Fruit fly (Drosophila melanogaster) whole organism, prepupa: Measurements from ENCODE around the gene Pcd.

ENCODE experiments used
- Blimp-1 ChIP-seq: fragments of 200-800 bp; sonication (Bioruptor generic); optimal IDR thresholded peaks from 3 replicates; lab custom pipeline; 2017; ENCODE audit warnings: missing biosample characterization, missing genetic modification characterization, mild to moderate bottlenecking, moderate library complexity, missing genetic modification reagents
- CG10669 ChIP-seq: fragments of 200-800 bp; sonication (Bioruptor generic); optimal IDR thresholded peaks from 3 replicates; lab custom pipeline; 2018; ENCODE audit warnings: missing biosample characterization, mild to moderate bottlenecking, missing genetic modification characterization, moderate library complexity
- CG11294 ChIP-seq: fragments of 200-800 bp; sonication (Bioruptor generic); IDR thresholded peaks from 2 replicates; pipeline ENCODE4 v1.3.6; 2022; ENCODE audit warnings: missing biosample characterization, missing genetic modification characterization
- CG11762 ChIP-seq: fragments of 200-800 bp; sonication (Bioruptor generic); optimal IDR thresholded peaks from 3 replicates; lab custom pipeline; 2016; ENCODE audit warnings: missing biosample characterization, missing genetic modification characterization; ENCODE audit not compliant: insufficient read depth
- CG15336 ChIP-seq: fragments of 200-800 bp; sonication (Bioruptor generic); IDR thresholded peaks from 2 replicates; pipeline ENCODE4 v1.3.6; 2022; ENCODE audit warnings: missing biosample characterization, missing genetic modification characterization
- CG1621 ChIP-seq: fragments of 200-800 bp; sonication (Bioruptor generic); optimal IDR thresholded peaks from 3 replicates; lab custom pipeline; 2018; ENCODE audit warnings: missing biosample characterization, mild to moderate bottlenecking, missing genetic modification characterization
- CG16779 ChIP-seq: fragments of 200-800 bp; sonication (Bioruptor generic); optimal IDR thresholded peaks from 3 replicates; lab custom pipeline; 2017; ENCODE audit warnings: missing biosample characterization, mild to moderate bottlenecking, missing genetic modification characterization
- CG3032 ChIP-seq: fragments of 200-800 bp; optimal IDR thresholded peaks from 2 replicates; lab custom pipeline; 2019; ENCODE audit warnings: missing biosample characterization, mild to moderate bottlenecking, missing genetic modification characterization, moderate library complexity
- CG31627 ChIP-seq: fragments of 200-800 bp; sonication (Bioruptor generic); optimal IDR thresholded peaks from 3 replicates; lab custom pipeline; 2016; ENCODE audit warnings: missing biosample characterization, missing genetic modification characterization
- CG32006 ChIP-seq: fragments of 200-800 bp; sonication (Bioruptor generic); optimal IDR thresholded peaks from 3 replicates; lab custom pipeline; 2017; ENCODE audit warnings: missing biosample characterization, mild to moderate bottlenecking, missing genetic modification characterization
- CG3919 ChIP-seq: fragments of 200-800 bp; sonication (Bioruptor generic); optimal IDR thresholded peaks from 3 replicates; lab custom pipeline; 2016; ENCODE audit warnings: missing biosample characterization, missing genetic modification characterization
- CG4318 ChIP-seq: fragments of 200-800 bp; sonication (Bioruptor generic); optimal IDR thresholded peaks from 3 replicates; lab custom pipeline; 2017; ENCODE audit warnings: missing biosample characterization, mild to moderate bottlenecking, missing genetic modification characterization
- CG6163 ChIP-seq: fragments of 200-800 bp; sonication (Bioruptor generic); IDR thresholded peaks from 3 replicates; pipeline ENCODE4 v1.3.6; 2022; ENCODE audit warnings: missing biosample characterization, missing genetic modification characterization
- CG6276 ChIP-seq: fragments of 200-800 bp; sonication (Bioruptor generic); optimal IDR thresholded peaks from 2 replicates; lab custom pipeline; 2017; ENCODE audit warnings: missing biosample characterization, mild to moderate bottlenecking, missing genetic modification characterization
- CG6808 ChIP-seq: fragments of 200-800 bp; sonication (Bioruptor generic); optimal IDR thresholded peaks from 3 replicates; lab custom pipeline; 2017; ENCODE audit warnings: missing biosample characterization, missing genetic modification characterization, mild to moderate bottlenecking, moderate library complexity, missing genetic modification reagents
- CG6854 ChIP-seq: fragments of 200-800 bp; sonication (Bioruptor generic); optimal IDR thresholded peaks from 2 replicates; lab custom pipeline; 2017; ENCODE audit warnings: missing biosample characterization, mild to moderate bottlenecking, missing genetic modification characterization
- CG8119 ChIP-seq: fragments of 200-800 bp; sonication (Bioruptor generic); IDR thresholded peaks from 3 replicates; pipeline ENCODE4 v1.3.6; 2022; ENCODE audit warnings: missing biosample characterization, missing genetic modification characterization
- CG8319 ChIP-seq: fragments of 200-800 bp; sonication (Bioruptor generic); optimal IDR thresholded peaks from 3 replicates; lab custom pipeline; 2016; ENCODE audit warnings: missing biosample characterization, missing genetic modification characterization
- Eip75B ChIP-seq: fragments of 200-800 bp; sonication (Bioruptor generic); optimal IDR thresholded peaks from 3 replicates; lab custom pipeline; 2016; ENCODE audit warnings: missing biosample characterization, missing genetic modification characterization
- Eip78C ChIP-seq: fragments of 200-800 bp; sonication (Bioruptor generic); peaks from one replicate; lab custom pipeline; 2016; ENCODE audit warnings: missing biosample characterization, missing genetic modification characterization
- Eip93F ChIP-seq: fragments of 200-800 bp; sonication (Bioruptor generic); optimal IDR thresholded peaks from 2 replicates; lab custom pipeline; 2016; ENCODE audit warnings: missing biosample characterization, mild to moderate bottlenecking, missing genetic modification characterization
- Ets21C ChIP-seq: fragments of 200-800 bp; sonication (Bioruptor generic); optimal IDR thresholded peaks from 3 replicates; lab custom pipeline; 2016; ENCODE audit warnings: missing biosample characterization, missing genetic modification characterization
- Ets96B ChIP-seq: fragments of 200-800 bp; optimal IDR thresholded peaks from 2 replicates; lab custom pipeline; 2019; ENCODE audit warnings: missing biosample characterization, mild to moderate bottlenecking, missing genetic modification characterization, moderate library complexity
- Gug ChIP-seq: fragments of 200-800 bp; sonication (Bioruptor generic); IDR thresholded peaks from 2 replicates; pipeline ENCODE4 v1.3.6; 2022; ENCODE audit warnings: missing biosample characterization, missing genetic modification characterization
- Hr38 ChIP-seq: sonication (Bioruptor generic); optimal IDR thresholded peaks from 2 replicates; lab custom pipeline; 2016; ENCODE audit warnings: missing biosample characterization, missing genetic modification characterization
- Hr39 ChIP-seq: fragments of 200-800 bp; sonication (Bioruptor generic); optimal IDR thresholded peaks from 2 replicates; lab custom pipeline; 2016; ENCODE audit warnings: missing biosample characterization, missing genetic modification characterization
- Hr4 ChIP-seq: fragments of 200-800 bp; sonication (Bioruptor generic); optimal IDR thresholded peaks from 3 replicates; lab custom pipeline; 2016; ENCODE audit warnings: missing biosample characterization, missing genetic modification characterization
- Lpt ChIP-seq: fragments of 200-800 bp; sonication (Bioruptor generic); optimal IDR thresholded peaks from 3 replicates; lab custom pipeline; 2016; ENCODE audit warnings: missing biosample characterization, missing genetic modification characterization
- Met ChIP-seq: fragments of 200-800 bp; sonication (Bioruptor generic); optimal IDR thresholded peaks from 3 replicates; lab custom pipeline; 2016; ENCODE audit warnings: missing biosample characterization, missing genetic modification characterization
- OdsH ChIP-seq: fragments of 200-800 bp; sonication (Bioruptor generic); optimal IDR thresholded peaks from 3 replicates; lab custom pipeline; 2016; ENCODE audit warnings: missing biosample characterization, missing genetic modification characterization
- Smox ChIP-seq: fragments of 200-800 bp; sonication (Bioruptor generic); optimal IDR thresholded peaks from 3 replicates; lab custom pipeline; 2016; ENCODE audit warnings: missing biosample characterization, missing genetic modification characterization
- Sox102F ChIP-seq: fragments of 200-800 bp; sonication (Bioruptor generic); optimal IDR thresholded peaks from 2 replicates; lab custom pipeline; 2016; ENCODE audit warnings: missing biosample characterization, mild to moderate bottlenecking, missing genetic modification characterization
- Sox14 ChIP-seq: fragments of 200-800 bp; sonication (Bioruptor generic); optimal IDR thresholded peaks from 3 replicates; lab custom pipeline; 2016; ENCODE audit warnings: missing biosample characterization, missing genetic modification characterization
- acj6 ChIP-seq: fragments of 200-800 bp; sonication (Bioruptor generic); optimal IDR thresholded peaks from 3 replicates; lab custom pipeline; 2016; ENCODE audit warnings: missing biosample characterization, missing genetic modification characterization
- cyc ChIP-seq: fragments of 200-800 bp; sonication (Bioruptor generic); optimal IDR thresholded peaks from 3 replicates; lab custom pipeline; 2016; ENCODE audit warnings: missing biosample characterization, missing genetic modification characterization
- dac ChIP-seq: fragments of 200-800 bp; sonication (Bioruptor generic); optimal IDR thresholded peaks from 2 replicates; lab custom pipeline; 2017; ENCODE audit warnings: missing biosample characterization, mild to moderate bottlenecking, missing genetic modification characterization
- eg ChIP-seq: fragments of 200-800 bp; sonication (Bioruptor generic); IDR thresholded peaks from 3 replicates; pipeline ENCODE4 v1.3.6; 2022; ENCODE audit warnings: missing biosample characterization, missing genetic modification characterization
- esn ChIP-seq: fragments of 200-800 bp; sonication (Bioruptor generic); optimal IDR thresholded peaks from 2 replicates; lab custom pipeline; 2016; ENCODE audit warnings: missing biosample characterization, mild to moderate bottlenecking, missing genetic modification characterization, moderate library complexity
- fd85E ChIP-seq: fragments of 200-800 bp; sonication (Bioruptor generic); optimal IDR thresholded peaks from 3 replicates; lab custom pipeline; 2016; ENCODE audit warnings: missing biosample characterization, missing genetic modification characterization
- fkh ChIP-seq: fragments of 200-800 bp; sonication (Bioruptor generic); optimal IDR thresholded peaks from 3 replicates; lab custom pipeline; 2017; ENCODE audit warnings: missing biosample characterization, mild to moderate bottlenecking, missing genetic modification characterization, moderate library complexity
- lz ChIP-seq: fragments of 200-800 bp; sonication (Bioruptor generic); optimal IDR thresholded peaks from 3 replicates; lab custom pipeline; 2016; ENCODE audit warnings: missing biosample characterization, missing genetic modification characterization
- salr ChIP-seq, 2 experiments: fragments of 200-800 bp; sonication (Bioruptor generic); optimal IDR thresholded peaks; 3 replicates each; lab custom pipeline; 2016 to 2018; ENCODE audit warnings: missing biosample characterization in 2 of 2, missing genetic modification characterization in 2 of 2, mild to moderate bottlenecking in 1 of 2
- spab ChIP-seq: fragments of 200-800 bp; sonication (Bioruptor generic); optimal IDR thresholded peaks from 2 replicates; lab custom pipeline; 2017; ENCODE audit warnings: missing biosample characterization, mild to moderate bottlenecking, missing genetic modification characterization, missing genetic modification reagents
- ss ChIP-seq, 2 experiments: fragments of 200-800 bp; sonication (Bioruptor generic); optimal IDR thresholded peaks; 2 replicates in 1 of 2; 3 replicates in 1 of 2; lab custom pipeline; 2017 to 2018; ENCODE audit warnings: mild to moderate bottlenecking in 2 of 2, missing biosample characterization in 2 of 2, missing genetic modification characterization in 2 of 2, moderate library complexity in 1 of 2
- svp ChIP-seq: fragments of 200-800 bp; sonication (Bioruptor generic); peaks from one replicate; lab custom pipeline; 2016; ENCODE audit warnings: missing biosample characterization, missing genetic modification characterization
- topi ChIP-seq: fragments of 200-800 bp; sonication (Bioruptor generic); optimal IDR thresholded peaks from 3 replicates; lab custom pipeline; 2016; ENCODE audit warnings: missing biosample characterization, missing genetic modification characterization

Gene Pcd

DNA sequence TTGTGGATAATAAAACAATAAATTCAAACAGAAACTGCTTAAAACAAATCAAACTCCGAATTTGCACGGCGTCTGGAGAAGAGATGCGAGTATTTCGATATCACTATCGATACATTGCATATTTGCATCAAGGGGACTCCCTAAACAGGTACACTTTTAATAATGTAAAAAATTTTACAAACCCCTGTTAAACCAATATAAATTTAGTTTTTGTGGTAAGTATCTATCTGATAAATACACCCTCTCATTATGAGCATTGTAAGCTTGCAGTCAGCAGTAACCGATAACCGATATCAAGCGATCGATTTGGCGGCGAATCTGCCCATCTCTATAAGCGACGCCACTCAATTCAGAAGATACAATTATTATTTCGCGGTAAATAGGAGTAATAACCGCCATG, 47.6 kb upstream of the Pcd start, which contains the start of the genes Bub3 and Cap-D2 (continued):
- TF ChIP-seq CG10669 (GFP tag; lab: Kevin White, UChicago) (no peak), Eip75B (GFP tag; lab: Kevin White, UChicago) (no peak), CG6808 (GFP tag; lab: Kevin White, UChicago) (no peak), Sox102F (GFP tag; lab: Kevin White, UChicago) (peak; percentile 41), Gug (GFP tag; lab: Robert Waterston, UW) (peak; percentile 60), Eip78C (GFP tag; lab: Kevin White, UChicago) (peak; percentile 84), dac (GFP tag; lab: Kevin White, UChicago) (no peak), CG32006 (peak; percentile 59), Met (peak; percentile 66), Ets96B (tag; lab: Kevin White, UChicago) (peak; percentile 63), esn (peak; percentile 76), ss (GFP tag; optimal IDR thresholded peaks at IDR 0.05; lab: Kevin White, UChicago) (no peak), Hr4 (GFP tag; lab: Kevin White, UChicago) (peak; percentile 74), CG6276 (no peak), cyc (GFP tag; lab: Kevin White, UChicago) (peak; percentile 73), CG1621 (tag; lab: Kevin White, UChicago) (peak; percentile 41), Eip93F (GFP tag; lab: Kevin White, UChicago) (peak; percentile 30), OdsH (peak; percentile 75)

DNA sequence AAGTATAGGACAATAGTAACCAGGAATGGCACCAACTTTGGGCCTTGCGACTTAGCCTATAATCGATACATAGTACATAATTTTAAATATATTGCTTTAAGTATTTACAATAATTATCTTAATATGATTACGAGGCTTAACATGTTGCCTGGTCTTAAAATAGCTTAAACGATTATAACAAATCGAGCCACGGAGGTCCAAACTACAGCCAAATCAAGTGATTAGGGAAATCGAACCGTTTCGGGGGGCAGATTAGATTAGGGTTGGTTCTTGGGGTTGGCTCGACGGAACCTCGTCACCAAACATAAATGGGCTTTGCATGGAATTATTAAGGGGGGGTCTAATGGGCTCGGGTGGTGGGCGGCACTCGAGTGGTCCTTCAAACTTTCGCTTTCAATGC, 41.7 kb upstream of the Pcd start:
- TF ChIP-seq CG16779 (tag; lab: Kevin White, UChicago) (no peak), fd85E (GFP tag; lab: Kevin White, UChicago) (no peak), Blimp-1 (GFP tag; lab: Kevin White, UChicago) (no peak), CG3032 (no peak), Lpt (no peak)

DNA sequence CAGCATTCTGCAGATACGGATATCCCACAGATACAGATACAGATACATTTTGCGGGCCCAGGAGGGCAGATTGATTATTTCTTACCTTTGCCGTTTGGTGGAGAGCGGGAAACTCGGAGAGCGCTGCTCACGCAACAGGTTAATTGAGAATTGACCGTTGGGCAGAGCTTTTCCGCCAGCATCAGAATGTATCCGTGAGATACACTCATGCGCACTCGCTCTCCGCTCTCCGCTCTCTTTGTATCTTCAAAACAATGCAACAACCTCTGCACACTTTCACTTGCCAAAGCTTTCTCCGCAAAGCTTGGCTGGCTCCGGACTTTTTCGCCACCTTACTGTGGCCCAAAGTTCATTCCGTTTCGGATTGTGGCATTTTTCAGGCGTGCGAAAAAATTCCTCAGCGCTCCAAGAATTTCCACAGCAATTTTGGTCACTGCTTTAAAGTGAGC, 40.8 kb upstream of the Pcd start, which contains the start of the genes CG7582 and Gycalpha99B:
CG7582 (minus strand) TSS at position 127 of the 449 bp plus-strand sequence.
Gycalpha99B (plus strand) TSS at position 352 of the 449 bp plus-strand sequence.
- peak; percentile 73 for TF ChIP-seq CG15336
- TF ChIP-seq dac (GFP tag; lab: Kevin White, UChicago) = no peak
- TF ChIP-seq CG1621 (tag; lab: Kevin White, UChicago) = peak; percentile 45
- peak; percentile 24; the same call in 1 of the 3 replicates for TF ChIP-seq CG6163 (GFP tag; lab: Robert Waterston, UW)
- TF ChIP-seq CG31627 (GFP tag; lab: Kevin White, UChicago) = no peak
- no peak for TF ChIP-seq salr (GFP tag; optimal IDR thresholded peaks at IDR 0.05; lab: Kevin White, UChicago)
- TF ChIP-seq topi (GFP tag; lab: Kevin White, UChicago) = no peak
- no peak for TF ChIP-seq Gug (GFP tag; lab: Robert Waterston, UW)
- no peak for TF ChIP-seq CG11294 (GFP tag; lab: Robert Waterston, UW)
- no peak for TF ChIP-seq Eip75B (GFP tag; lab: Kevin White, UChicago)
- peak; percentile 23 for TF ChIP-seq CG16779 (tag; lab: Kevin White, UChicago)
- TF ChIP-seq CG4318 (GFP tag; lab: Kevin White, UChicago) = no peak
- no peak for TF ChIP-seq spab (GFP tag; lab: Kevin White, UChicago)
- TF ChIP-seq Sox14 = no peak
- peak; percentile 63; the same call in 2 of the 3 replicates for TF ChIP-seq CG8119 (GFP tag; lab: Robert Waterston, UW)
- no peak for TF ChIP-seq fkh (GFP tag; lab: Kevin White, UChicago)
- no peak for TF ChIP-seq lz
- TF ChIP-seq Hr39 = no peak
- peak; percentile 42 for TF ChIP-seq CG6276
- peak; percentile 28 for TF ChIP-seq CG3919 (GFP tag; lab: Kevin White, UChicago)
- TF ChIP-seq cyc (GFP tag; lab: Kevin White, UChicago) = no peak
- TF ChIP-seq Blimp-1 (GFP tag; lab: Kevin White, UChicago) = peak; percentile 99
- TF ChIP-seq Lpt = no peak
- peak; percentile 55 for TF ChIP-seq Eip78C (GFP tag; lab: Kevin White, UChicago)
- no peak for TF ChIP-seq acj6 (GFP tag; lab: Kevin White, UChicago)
- no peak for TF ChIP-seq Eip93F (GFP tag; lab: Kevin White, UChicago)
- TF ChIP-seq eg (GFP tag; lab: Robert Waterston, UW) = peak; percentile 14; the same call in 1 of the 3 replicates
- peak; percentile 5 for TF ChIP-seq fd85E (GFP tag; lab: Kevin White, UChicago)
- TF ChIP-seq CG11762 (GFP tag; lab: Kevin White, UChicago) = no peak
- peak; percentile 90 for TF ChIP-seq svp
- TF ChIP-seq CG32006 = no peak
- no peak for TF ChIP-seq OdsH
- no peak for TF ChIP-seq CG8319
- peak; percentile 19 for TF ChIP-seq CG6808 (GFP tag; lab: Kevin White, UChicago)
- no peak for TF ChIP-seq Hr38
- TF ChIP-seq Smox = no peak
- TF ChIP-seq Met = no peak
- TF ChIP-seq Ets21C (GFP tag; lab: Kevin White, UChicago) = no peak
- TF ChIP-seq CG6854 (GFP tag; lab: Kevin White, UChicago) = peak; percentile 72
- peak; percentile 51 for TF ChIP-seq Sox102F (GFP tag; lab: Kevin White, UChicago)
